Worm (Caenorhabditis elegans) whole organism, L4 larva: ENCODE measurements around the gene par-3.

Experiments used
- R02D3.7 ChIP-seq: fragments of 150-350 bp; sonication (generic microtip); optimal IDR thresholded peaks from 3 replicates; lab custom pipeline; 2014; ENCODE audit warnings: missing biosample characterization, missing genetic modification characterization
- lin-1 ChIP-seq: fragments of 200-800 bp; sonication (Bioruptor generic); IDR thresholded peaks from 2 replicates; pipeline ENCODE4 v1.3.6; 2022; ENCODE audit warnings: missing genetic modification reagents, missing genetic modification characterization, missing compliant biosample characterization
- lin-13 ChIP-seq: fragments of 150-350 bp; optimal IDR thresholded peaks from 2 replicates; lab custom pipeline; 2014; ENCODE audit warnings: missing biosample characterization, missing genetic modification reagents, missing genetic modification characterization
- lin-15B ChIP-seq: fragments of 150-350 bp; sonication (generic microtip); optimal IDR thresholded peaks from 3 replicates; lab custom pipeline; 2014; ENCODE audit warnings: missing biosample characterization, missing genetic modification characterization
- lin-39 ChIP-seq: fragments of 150-350 bp; optimal IDR thresholded peaks from 2 replicates; lab custom pipeline; 2014; ENCODE audit warnings: missing biosample characterization, missing genetic modification reagents, missing genetic modification characterization
- lsy-2 ChIP-seq, 2 experiments: fragments of 150-350 bp in 1 of 2; sonication (generic microtip) in 1 of 2; optimal IDR thresholded peaks; 2 replicates each; lab custom pipeline; 2014 to 2017; ENCODE audit warnings: missing biosample characterization in 2 of 2, missing genetic modification characterization in 2 of 2
- mdl-1 ChIP-seq, 2 experiments: fragments of 150-350 bp in 1 of 2; sonication (generic microtip) in 1 of 2; optimal IDR thresholded peaks; 2 replicates each; lab custom pipeline; 2014 to 2017; ENCODE audit warnings: missing biosample characterization in 2 of 2, missing genetic modification characterization in 2 of 2
- nhr-10 ChIP-seq: fragments of 150-350 bp; optimal IDR thresholded peaks from 2 replicates; lab custom pipeline; 2014; ENCODE audit warnings: missing biosample characterization, missing genetic modification characterization
- nhr-11 ChIP-seq: fragments of 150-350 bp; optimal IDR thresholded peaks from 2 replicates; lab custom pipeline; 2014; ENCODE audit warnings: missing biosample characterization, missing genetic modification characterization
- nhr-6 ChIP-seq: fragments of 150-350 bp; optimal IDR thresholded peaks from 2 replicates; lab custom pipeline; 2014; ENCODE audit warnings: missing biosample characterization, missing genetic modification characterization
- nhr-76 ChIP-seq: fragments of 150-350 bp; optimal IDR thresholded peaks from 2 replicates; lab custom pipeline; 2014; ENCODE audit warnings: missing biosample characterization, missing genetic modification characterization
- nhr-77 ChIP-seq: fragments of 150-350 bp; optimal IDR thresholded peaks from 2 replicates; lab custom pipeline; 2014; ENCODE audit warnings: missing biosample characterization, missing genetic modification characterization
- saeg-2 ChIP-seq: fragments of 200-800 bp; sonication (Bioruptor generic); IDR thresholded peaks from 2 replicates; pipeline ENCODE4 v1.3.6; 2022; ENCODE audit warnings: missing genetic modification reagents, missing genetic modification characterization, missing compliant biosample characterization

DNA sequence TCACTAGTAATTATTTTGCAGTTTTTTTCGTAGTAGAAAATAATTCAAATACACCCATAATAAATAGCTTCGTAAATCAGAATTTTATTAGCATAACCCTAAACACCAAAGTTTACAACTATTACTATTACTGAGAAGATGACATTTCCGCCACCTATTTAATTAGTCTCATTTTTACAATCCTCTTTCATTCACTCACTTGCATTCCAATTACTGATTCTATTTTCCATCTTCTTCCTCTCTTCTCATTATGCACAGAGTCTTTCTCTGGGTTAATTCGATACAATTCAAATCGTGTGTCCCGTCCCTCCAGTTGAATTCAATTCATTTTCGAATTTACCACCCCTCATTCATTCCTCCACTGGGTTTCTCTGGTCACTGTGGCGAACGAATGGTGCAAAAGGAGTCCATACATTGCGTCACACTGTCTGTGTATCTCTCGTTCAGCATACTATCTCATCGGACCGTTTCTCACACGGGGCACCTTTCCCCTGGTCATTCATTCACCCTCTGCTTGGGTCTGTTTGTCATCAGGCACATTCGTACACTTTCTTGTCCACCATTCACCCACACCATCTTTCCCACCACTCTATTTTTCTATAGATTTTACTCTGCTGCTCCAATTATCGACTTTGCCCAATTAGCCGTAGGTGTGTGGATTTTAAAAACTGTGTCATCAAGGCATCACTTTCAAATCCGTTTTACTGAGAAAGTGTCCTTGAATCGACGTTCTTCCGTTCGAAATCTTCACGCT lies 56.4 kb downstream of the par-3 start:
- TF ChIP-seq saeg-2: no peak
- TF ChIP-seq lin-15B (tag; lab: Kevin White, UChicago): no peak
- TF ChIP-seq lin-1: no peak
- TF ChIP-seq nhr-10 (tag; lab: Kevin White, UChicago): no peak
- no peak for TF ChIP-seq nhr-77 (tag; lab: Kevin White, UChicago)
- TF ChIP-seq nhr-76: no peak
- TF ChIP-seq nhr-11: no peak
- TF ChIP-seq R02D3.7 (tag; lab: Kevin White, UChicago): no peak
- no peak for TF ChIP-seq lin-39 (tag; lab: Kevin White, UChicago)
- no peak for TF ChIP-seq mdl-1 (tag; optimal IDR thresholded peaks at IDR 0.05; lab: Kevin White, UChicago)
- TF ChIP-seq nhr-6 (tag; lab: Kevin White, UChicago): no peak
- no peak for TF ChIP-seq lin-13 (GFP tag; lab: Kevin White, UChicago)
- no peak for TF ChIP-seq lsy-2 (tag; optimal IDR thresholded peaks at IDR 0.05; lab: Kevin White, UChicago)
